Worm (Caenorhabditis elegans) whole organism, L1 larva: ENCODE results near the gene C36C5.15.
A peak's percentile ranks its signal among the peaks of the same experiment; 100 is the strongest.

Experiments
- C04F5.9 ChIP-seq: sonication (generic microtip); optimal IDR thresholded peaks from 2 replicates; lab custom pipeline; 2016; ENCODE audit warnings: missing genetic modification characterization, missing compliant biosample characterization
- C34B4.2 ChIP-seq: sonication (generic microtip); optimal IDR thresholded peaks from 2 replicates; lab custom pipeline; 2017; ENCODE audit warnings: mild to moderate bottlenecking, missing genetic modification characterization, missing compliant biosample characterization
- F16B12.6 ChIP-seq: fragments of 150-350 bp; optimal IDR thresholded peaks from 2 replicates; lab custom pipeline; 2014; ENCODE audit warnings: missing biosample characterization, missing genetic modification characterization
- Y116A8C.19 ChIP-seq: sonication (generic microtip); optimal IDR thresholded peaks from 2 replicates; lab custom pipeline; 2016; ENCODE audit warnings: missing compliant biosample characterization, missing genetic modification characterization, borderline replicate concordance
- alr-1 ChIP-seq: fragments of 200-800 bp; sonication (Bioruptor generic); optimal IDR thresholded peaks from 2 replicates; lab custom pipeline; 2018; ENCODE audit warnings: borderline replicate concordance, mild to moderate bottlenecking, missing genetic modification characterization, missing compliant biosample characterization
- aly-2 ChIP-seq: fragments of 150-350 bp; optimal IDR thresholded peaks from 2 replicates; lab custom pipeline; 2014; ENCODE audit warnings: missing biosample characterization, missing genetic modification characterization
- blmp-1 ChIP-seq: fragments of 150-350 bp; optimal IDR thresholded peaks from 2 replicates; lab custom pipeline; 2014; ENCODE audit warnings: missing biosample characterization, missing genetic modification characterization
- ceh-82 ChIP-seq, 3 experiments: fragments of 150-350 bp in 1 of 3; sonication (generic microtip) in 2 of 3; optimal IDR thresholded peaks; 2 replicates each; lab custom pipeline; 2014 to 2017; ENCODE audit warnings: missing biosample characterization in 3 of 3, missing genetic modification characterization in 3 of 3
- ceh-88 ChIP-seq: fragments of 200-800 bp; sonication (Bioruptor generic); IDR thresholded peaks from 2 replicates; pipeline ENCODE4 v1.3.6; 2022; ENCODE audit warnings: missing genetic modification characterization, missing compliant biosample characterization
- ces-1 ChIP-seq: fragments of 150-350 bp; optimal IDR thresholded peaks from 2 replicates; lab custom pipeline; 2014; ENCODE audit warnings: missing biosample characterization, missing genetic modification reagents, missing genetic modification characterization
- efl-1 ChIP-seq, 4 experiments: fragments of 150-350 bp; optimal IDR thresholded peaks in 3 of 4; peaks in 1 of 4; 1 replicate in 1 of 4; 2 replicates in 3 of 4; lab custom pipeline; 2014; ENCODE audit warnings: missing biosample characterization in 2 of 4, missing genetic modification characterization in 2 of 4, missing genetic modification reagents in 2 of 4
- efl-3 ChIP-seq: fragments of 200-800 bp; sonication (Bioruptor generic); optimal IDR thresholded peaks from 2 replicates; lab custom pipeline; 2018; ENCODE audit warnings: mild to moderate bottlenecking, missing genetic modification characterization, missing compliant biosample characterization
- egl-27 ChIP-seq, 2 experiments: fragments of 150-350 bp in 1 of 2; sonication (generic microtip); optimal IDR thresholded peaks; 3 replicates each; lab custom pipeline; 2017 to 2018; ENCODE audit warnings: missing biosample characterization in 2 of 2, missing genetic modification characterization in 2 of 2, missing genetic modification reagents in 2 of 2
- ets-5 ChIP-seq: fragments of 200-800 bp; sonication (Bioruptor generic); IDR thresholded peaks from 2 replicates; pipeline ENCODE4 v1.3.6; 2022; ENCODE audit warnings: missing genetic modification characterization, missing compliant biosample characterization
- fos-1 ChIP-seq: fragments of 150-350 bp; optimal IDR thresholded peaks from 2 replicates; lab custom pipeline; 2014; ENCODE audit warnings: missing biosample characterization, missing genetic modification characterization
- grh-1 ChIP-seq: fragments of 200-800 bp; sonication (Bioruptor generic); IDR thresholded peaks from 2 replicates; pipeline ENCODE4 v1.3.6; 2022; ENCODE audit warnings: missing genetic modification reagents, missing genetic modification characterization, missing compliant biosample characterization
- hlh-17 ChIP-seq: fragments of 200-800 bp; sonication (Bioruptor generic); optimal IDR thresholded peaks from 2 replicates; lab custom pipeline; 2018; ENCODE audit warnings: missing genetic modification characterization, mild to moderate bottlenecking, missing compliant biosample characterization, moderate library complexity, borderline replicate concordance
- irx-1 ChIP-seq: sonication (generic microtip); optimal IDR thresholded peaks from 2 replicates; lab custom pipeline; 2016; ENCODE audit warnings: missing genetic modification characterization, missing compliant biosample characterization
- jun-1 ChIP-seq: fragments of 150-350 bp; optimal IDR thresholded peaks from 2 replicates; lab custom pipeline; 2014; ENCODE audit warnings: missing biosample characterization, missing genetic modification reagents, missing genetic modification characterization
- lin-14 ChIP-seq: fragments of 200-800 bp; sonication (Bioruptor generic); optimal IDR thresholded peaks from 2 replicates; lab custom pipeline; 2018; ENCODE audit warnings: mild to moderate bottlenecking, missing genetic modification characterization, moderate library complexity, missing compliant biosample characterization
- lin-39 ChIP-seq: fragments of 150-350 bp; optimal IDR thresholded peaks from 2 replicates; lab custom pipeline; 2014; ENCODE audit warnings: missing biosample characterization, missing genetic modification reagents, missing genetic modification characterization
- mab-9 ChIP-seq: fragments of 200-800 bp; sonication (Bioruptor generic); IDR thresholded peaks from 2 replicates; pipeline ENCODE4 v1.3.6; 2022; ENCODE audit warnings: missing genetic modification reagents, missing genetic modification characterization, missing compliant biosample characterization
- mdl-1 ChIP-seq, 2 experiments: fragments of 150-350 bp; optimal IDR thresholded peaks; 2 replicates each; lab custom pipeline; 2014 to 2017; ENCODE audit warnings: missing biosample characterization in 2 of 2, missing genetic modification characterization in 2 of 2, inconsistent platforms in 1 of 2
- mep-1 ChIP-seq: fragments of 150-350 bp; optimal IDR thresholded peaks from 2 replicates; lab custom pipeline; 2014; ENCODE audit warnings: missing biosample characterization, missing genetic modification characterization
- nhr-12 ChIP-seq: sonication (generic microtip); optimal IDR thresholded peaks from 2 replicates; lab custom pipeline; 2017; ENCODE audit warnings: missing biosample characterization, missing genetic modification characterization
- nhr-19 ChIP-seq: fragments of 200-800 bp; sonication (Bioruptor generic); conservative IDR thresholded peaks from 2 replicates; pipeline ENCODE4 v1.3.6; 2022; ENCODE audit warnings: missing genetic modification characterization, missing compliant biosample characterization
- nhr-20 ChIP-seq: sonication (generic microtip); optimal IDR thresholded peaks from 2 replicates; lab custom pipeline; 2016; ENCODE audit warnings: mild to moderate bottlenecking, missing genetic modification characterization, missing compliant biosample characterization
- nhr-71 ChIP-seq: sonication (generic microtip); optimal IDR thresholded peaks from 2 replicates; lab custom pipeline; 2016; ENCODE audit warnings: mild to moderate bottlenecking, missing genetic modification characterization, moderate library complexity, missing compliant biosample characterization
- nhr-76 ChIP-seq: sonication (generic microtip); optimal IDR thresholded peaks from 2 replicates; lab custom pipeline; 2017; ENCODE audit warnings: missing biosample characterization, missing genetic modification characterization
- nhr-77 ChIP-seq: fragments of 150-350 bp; optimal IDR thresholded peaks from 2 replicates; lab custom pipeline; 2014; ENCODE audit warnings: missing biosample characterization, missing genetic modification characterization
- nhr-90 ChIP-seq: sonication (generic microtip); optimal IDR thresholded peaks from 2 replicates; lab custom pipeline; 2016; ENCODE audit warnings: mild to moderate bottlenecking, missing genetic modification characterization, missing compliant biosample characterization; ENCODE audit not compliant: poor library complexity
- pag-3 ChIP-seq: sonication (generic microtip); optimal IDR thresholded peaks from 2 replicates; lab custom pipeline; 2017; ENCODE audit warnings: missing genetic modification characterization, mild to moderate bottlenecking, missing compliant biosample characterization, antibody characterized with exemption, borderline replicate concordance; ENCODE audit not compliant: insufficient read depth
- rnt-1 ChIP-seq: sonication (generic microtip); optimal IDR thresholded peaks from 2 replicates; lab custom pipeline; 2016; ENCODE audit warnings: mild to moderate bottlenecking, missing genetic modification characterization, moderate library complexity, missing compliant biosample characterization
- skn-1 ChIP-seq: fragments of 150-350 bp; optimal IDR thresholded peaks from 2 replicates; lab custom pipeline; 2014; ENCODE audit warnings: missing biosample characterization, missing genetic modification characterization
- swsn-7 ChIP-seq: sonication (generic microtip); optimal IDR thresholded peaks from 2 replicates; lab custom pipeline; 2016; ENCODE audit warnings: missing genetic modification characterization, missing compliant biosample characterization
- tlp-1 ChIP-seq: fragments of 150-350 bp; optimal IDR thresholded peaks from 2 replicates; lab custom pipeline; 2014; ENCODE audit warnings: missing biosample characterization, missing genetic modification characterization
- unc-130 ChIP-seq: fragments of 150-350 bp; optimal IDR thresholded peaks from 2 replicates; lab custom pipeline; 2017; ENCODE audit warnings: missing biosample characterization, missing genetic modification characterization, inconsistent platforms
- unc-62 ChIP-seq: fragments of 150-350 bp; optimal IDR thresholded peaks from 2 replicates; lab custom pipeline; 2014; ENCODE audit warnings: missing biosample characterization, missing genetic modification reagents, missing genetic modification characterization
- vab-15 ChIP-seq: sonication (generic microtip); optimal IDR thresholded peaks from 2 replicates; lab custom pipeline; 2017; ENCODE audit warnings: missing genotype, mild to moderate bottlenecking, missing genetic modification characterization, missing compliant biosample characterization
- xbp-1 ChIP-seq: sonication (generic microtip); optimal IDR thresholded peaks from 2 replicates; lab custom pipeline; 2016; ENCODE audit warnings: missing genetic modification characterization, missing compliant biosample characterization
- ztf-11 ChIP-seq, 2 experiments: sonication (generic microtip); optimal IDR thresholded peaks; 2 replicates each; lab custom pipeline; 2016 to 2017; ENCODE audit warnings: missing genetic modification characterization in 2 of 2, missing biosample characterization in 1 of 2, missing compliant biosample characterization in 1 of 2

C36C5.15 gene

ce11 chrV:3168650-3169049, at the start of gene C36C5.15:
C36C5.15 (minus strand) TSS chrV:3168750.
- no peak for TF ChIP-seq alr-1 (tag; lab: Kevin White, UChicago)
- no peak for TF ChIP-seq mdl-1 (tag; optimal IDR thresholded peaks at IDR 0.05; lab: Kevin White, UChicago)
- TF ChIP-seq mep-1: no peak
- TF ChIP-seq jun-1 (tag; lab: Kevin White, UChicago): no peak
- no peak for TF ChIP-seq C04F5.9
- TF ChIP-seq ces-1: no peak
- TF ChIP-seq hlh-17 (GFP tag; lab: Kevin White, UChicago): no peak

ce11 chrV:3210147-3210546, 41.6 kb upstream of the C36C5.15 start, which contains the start of gene apx-1:
apx-1 (plus strand) TSS chrV:3210196.
- TF ChIP-seq ztf-11 (tag; optimal IDR thresholded peaks at IDR 0.05; lab: Kevin White, UChicago): no peak
- TF ChIP-seq nhr-76 (tag; lab: Kevin White, UChicago): no peak
- TF ChIP-seq nhr-77: no peak
- no peak for TF ChIP-seq irx-1
- TF ChIP-seq ets-5: no peak
- no peak for TF ChIP-seq efl-1 (optimal IDR thresholded peaks at IDR 0.05; lab: Kevin White, UChicago)
- peak in 1 of 2 experiments; percentile 9 for TF ChIP-seq efl-1 (GFP tag; optimal IDR thresholded peaks at IDR 0.05 in 1 of 2; lab: Kevin White, UChicago)
- no peak for TF ChIP-seq nhr-90 (tag; lab: Kevin White, UChicago)
- TF ChIP-seq, all 84 proteins: peak for 1

- no peak for TF ChIP-seq egl-27 (tag; optimal IDR thresholded peaks at IDR 0.05; lab: Kevin White, UChicago)
- TF ChIP-seq efl-1 (optimal IDR thresholded peaks at IDR 0.05; lab: Kevin White, UChicago): no peak
- TF ChIP-seq efl-1 (GFP tag; optimal IDR thresholded peaks at IDR 0.05 in 1 of 2; lab: Kevin White, UChicago): peak in 1 of 2 experiments; percentile 71
- TF ChIP-seq, all 84 proteins: peak for 1
Measured at ce11 chrV:3208940-3209339, 40.4 kb upstream of the C36C5.15 start.

- TF ChIP-seq pag-3 (tag; lab: Kevin White, UChicago): no peak
Measured at ce11 chrV:3204433-3204832, 35.9 kb upstream of the C36C5.15 start.

ce11 chrV:3200323-3200722, 31.8 kb upstream of the C36C5.15 start, which contains the start of gene K08D9.4:
K08D9.4 (minus strand) TSS chrV:3200423.
- TF ChIP-seq rnt-1 (tag; lab: Kevin White, UChicago): peak; percentile 3
- no peak for TF ChIP-seq mdl-1 (tag; optimal IDR thresholded peaks at IDR 0.05; lab: Kevin White, UChicago)

ce11 chrV:3196832-3197329, 28.3 kb upstream of the C36C5.15 start, which contains the start of the genes Y73C8B.1 and Y73C8B.5:
Y73C8B.1 (minus strand) TSS chrV:3196882.
Y73C8B.5 (plus strand) TSS chrV:3197268.
- TF ChIP-seq pag-3 (tag; lab: Kevin White, UChicago) (no peak), vab-15 (tag; lab: Kevin White, UChicago) (no peak), unc-62 (GFP tag; lab: Kevin White, UChicago) (no peak), mab-9 (GFP tag; lab: Robert Waterston, UW) (no peak), tlp-1 (tag; lab: Kevin White, UChicago) (no peak), ceh-82 (tag; optimal IDR thresholded peaks at IDR 0.05; lab: Kevin White, UChicago) (no peak), swsn-7 (tag; lab: Kevin White, UChicago) (no peak), F16B12.6 (tag; lab: Kevin White, UChicago) (no peak), nhr-71 (tag; lab: Kevin White, UChicago) (peak; percentile 29), Y116A8C.19 (tag; lab: Kevin White, UChicago) (no peak), lin-14 (no peak), unc-130 (tag; lab: Kevin White, UChicago) (no peak), efl-3 (GFP tag; lab: Kevin White, UChicago) (no peak), irx-1 (no peak), lin-39 (tag; lab: Kevin White, UChicago) (no peak), xbp-1 (tag; lab: Kevin White, UChicago) (no peak), blmp-1 (tag; lab: Kevin White, UChicago) (no peak), grh-1 (peak; percentile 61), nhr-12 (tag; lab: Kevin White, UChicago) (no peak), aly-2 (tag; lab: Kevin White, UChicago) (no peak), ceh-88 (GFP tag; lab: Robert Waterston, UW) (no peak), skn-1 (tag; lab: Kevin White, UChicago) (no peak), nhr-19 (GFP tag; lab: Robert Waterston, UW) (no peak; the same call in 1 of the 2 replicates), nhr-76 (tag; lab: Kevin White, UChicago) (no peak), nhr-20 (peak; percentile 33), C34B4.2 (tag; lab: Kevin White, UChicago) (no peak), C04F5.9 (no peak), fos-1 (tag; lab: Kevin White, UChicago) (no peak)
